Fruit fly (Drosophila melanogaster) whole organism, prepupa: Measurements from ENCODE around the gene CG13144.

ENCODE experiments used
- Blimp-1 ChIP-seq: fragments of 200-800 bp; sonication (Bioruptor generic); optimal IDR thresholded peaks from 3 replicates; lab custom pipeline; 2017; ENCODE audit warnings: missing biosample characterization, missing genetic modification characterization, mild to moderate bottlenecking, moderate library complexity, missing genetic modification reagents
- CG10631 ChIP-seq: fragments of 200-800 bp; sonication (Bioruptor generic); optimal IDR thresholded peaks from 2 replicates; lab custom pipeline; 2016; ENCODE audit warnings: missing biosample characterization, missing genetic modification characterization
- CG10669 ChIP-seq: fragments of 200-800 bp; sonication (Bioruptor generic); optimal IDR thresholded peaks from 3 replicates; lab custom pipeline; 2018; ENCODE audit warnings: missing biosample characterization, mild to moderate bottlenecking, missing genetic modification characterization, moderate library complexity
- CG11762 ChIP-seq: fragments of 200-800 bp; sonication (Bioruptor generic); optimal IDR thresholded peaks from 3 replicates; lab custom pipeline; 2016; ENCODE audit warnings: missing biosample characterization, missing genetic modification characterization; ENCODE audit not compliant: insufficient read depth
- CG11902 ChIP-seq: fragments of 200-800 bp; sonication (Bioruptor generic); optimal IDR thresholded peaks from 3 replicates; lab custom pipeline; 2016; ENCODE audit warnings: missing biosample characterization, missing genetic modification characterization
- CG1621 ChIP-seq: fragments of 200-800 bp; sonication (Bioruptor generic); optimal IDR thresholded peaks from 3 replicates; lab custom pipeline; 2018; ENCODE audit warnings: missing biosample characterization, mild to moderate bottlenecking, missing genetic modification characterization
- CG16779 ChIP-seq: fragments of 200-800 bp; sonication (Bioruptor generic); optimal IDR thresholded peaks from 3 replicates; lab custom pipeline; 2017; ENCODE audit warnings: missing biosample characterization, mild to moderate bottlenecking, missing genetic modification characterization
- CG3032 ChIP-seq: fragments of 200-800 bp; optimal IDR thresholded peaks from 2 replicates; lab custom pipeline; 2019; ENCODE audit warnings: missing biosample characterization, mild to moderate bottlenecking, missing genetic modification characterization, moderate library complexity
- CG3919 ChIP-seq: fragments of 200-800 bp; sonication (Bioruptor generic); optimal IDR thresholded peaks from 3 replicates; lab custom pipeline; 2016; ENCODE audit warnings: missing biosample characterization, missing genetic modification characterization
- CG4318 ChIP-seq: fragments of 200-800 bp; sonication (Bioruptor generic); optimal IDR thresholded peaks from 3 replicates; lab custom pipeline; 2017; ENCODE audit warnings: missing biosample characterization, mild to moderate bottlenecking, missing genetic modification characterization
- CG6792 ChIP-seq: fragments of 200-800 bp; sonication (Bioruptor generic); optimal IDR thresholded peaks from 3 replicates; lab custom pipeline; 2016; ENCODE audit warnings: missing biosample characterization, missing genetic modification characterization
- CG6854 ChIP-seq: fragments of 200-800 bp; sonication (Bioruptor generic); optimal IDR thresholded peaks from 2 replicates; lab custom pipeline; 2017; ENCODE audit warnings: missing biosample characterization, mild to moderate bottlenecking, missing genetic modification characterization
- CG7368 ChIP-seq: fragments of 200-800 bp; sonication (Bioruptor generic); optimal IDR thresholded peaks from 3 replicates; lab custom pipeline; 2016; ENCODE audit warnings: missing biosample characterization, missing genetic modification characterization
- CG8119 ChIP-seq: fragments of 200-800 bp; sonication (Bioruptor generic); IDR thresholded peaks from 3 replicates; pipeline ENCODE4 v1.3.6; 2022; ENCODE audit warnings: missing biosample characterization, missing genetic modification characterization
- Eip78C ChIP-seq: fragments of 200-800 bp; sonication (Bioruptor generic); peaks from one replicate; lab custom pipeline; 2016; ENCODE audit warnings: missing biosample characterization, missing genetic modification characterization
- Ets21C ChIP-seq: fragments of 200-800 bp; sonication (Bioruptor generic); optimal IDR thresholded peaks from 3 replicates; lab custom pipeline; 2016; ENCODE audit warnings: missing biosample characterization, missing genetic modification characterization
- Hr38 ChIP-seq: sonication (Bioruptor generic); optimal IDR thresholded peaks from 2 replicates; lab custom pipeline; 2016; ENCODE audit warnings: missing biosample characterization, missing genetic modification characterization
- Hr4 ChIP-seq: fragments of 200-800 bp; sonication (Bioruptor generic); optimal IDR thresholded peaks from 3 replicates; lab custom pipeline; 2016; ENCODE audit warnings: missing biosample characterization, missing genetic modification characterization
- OdsH ChIP-seq: fragments of 200-800 bp; sonication (Bioruptor generic); optimal IDR thresholded peaks from 3 replicates; lab custom pipeline; 2016; ENCODE audit warnings: missing biosample characterization, missing genetic modification characterization
- Smox ChIP-seq: fragments of 200-800 bp; sonication (Bioruptor generic); optimal IDR thresholded peaks from 3 replicates; lab custom pipeline; 2016; ENCODE audit warnings: missing biosample characterization, missing genetic modification characterization
- Sox102F ChIP-seq: fragments of 200-800 bp; sonication (Bioruptor generic); optimal IDR thresholded peaks from 2 replicates; lab custom pipeline; 2016; ENCODE audit warnings: missing biosample characterization, mild to moderate bottlenecking, missing genetic modification characterization
- Sox14 ChIP-seq: fragments of 200-800 bp; sonication (Bioruptor generic); optimal IDR thresholded peaks from 3 replicates; lab custom pipeline; 2016; ENCODE audit warnings: missing biosample characterization, missing genetic modification characterization
- acj6 ChIP-seq: fragments of 200-800 bp; sonication (Bioruptor generic); optimal IDR thresholded peaks from 3 replicates; lab custom pipeline; 2016; ENCODE audit warnings: missing biosample characterization, missing genetic modification characterization
- dac ChIP-seq: fragments of 200-800 bp; sonication (Bioruptor generic); optimal IDR thresholded peaks from 2 replicates; lab custom pipeline; 2017; ENCODE audit warnings: missing biosample characterization, mild to moderate bottlenecking, missing genetic modification characterization
- eg ChIP-seq: fragments of 200-800 bp; sonication (Bioruptor generic); IDR thresholded peaks from 3 replicates; pipeline ENCODE4 v1.3.6; 2022; ENCODE audit warnings: missing biosample characterization, missing genetic modification characterization
- esn ChIP-seq: fragments of 200-800 bp; sonication (Bioruptor generic); optimal IDR thresholded peaks from 2 replicates; lab custom pipeline; 2016; ENCODE audit warnings: missing biosample characterization, mild to moderate bottlenecking, missing genetic modification characterization, moderate library complexity
- fkh ChIP-seq: fragments of 200-800 bp; sonication (Bioruptor generic); optimal IDR thresholded peaks from 3 replicates; lab custom pipeline; 2017; ENCODE audit warnings: missing biosample characterization, mild to moderate bottlenecking, missing genetic modification characterization, moderate library complexity
- lz ChIP-seq: fragments of 200-800 bp; sonication (Bioruptor generic); optimal IDR thresholded peaks from 3 replicates; lab custom pipeline; 2016; ENCODE audit warnings: missing biosample characterization, missing genetic modification characterization
- spab ChIP-seq: fragments of 200-800 bp; sonication (Bioruptor generic); optimal IDR thresholded peaks from 2 replicates; lab custom pipeline; 2017; ENCODE audit warnings: missing biosample characterization, mild to moderate bottlenecking, missing genetic modification characterization, missing genetic modification reagents
- svp ChIP-seq: fragments of 200-800 bp; sonication (Bioruptor generic); peaks from one replicate; lab custom pipeline; 2016; ENCODE audit warnings: missing biosample characterization, missing genetic modification characterization
- topi ChIP-seq: fragments of 200-800 bp; sonication (Bioruptor generic); optimal IDR thresholded peaks from 3 replicates; lab custom pipeline; 2016; ENCODE audit warnings: missing biosample characterization, missing genetic modification characterization
- vri ChIP-seq: fragments of 200-800 bp; sonication (Bioruptor generic); optimal IDR thresholded peaks from 3 replicates; lab custom pipeline; 2016; ENCODE audit warnings: missing biosample characterization, mild to moderate bottlenecking, missing genetic modification characterization

CG13144 gene

DNA sequence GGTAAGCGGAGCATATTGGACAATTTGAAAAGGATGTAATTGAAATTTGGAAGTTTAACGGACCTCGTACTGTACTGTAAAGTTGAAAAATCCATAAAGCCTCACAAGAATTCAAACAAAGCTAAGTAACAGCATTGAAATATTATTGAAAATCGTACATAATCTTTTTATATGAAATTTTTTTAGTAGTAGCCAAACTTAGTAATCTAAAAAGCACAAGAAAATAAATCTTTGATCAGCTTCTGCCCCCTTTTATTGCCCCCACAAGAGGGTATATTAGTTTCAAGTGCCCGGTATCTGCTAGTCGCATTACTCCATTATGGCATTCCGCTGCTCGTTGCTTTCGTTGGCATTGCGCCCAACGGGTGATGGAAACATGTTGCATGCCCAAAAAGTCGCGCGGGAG, 24.4 kb downstream of the CG13144 start (continued):
- no peak for TF ChIP-seq Ets21C (GFP tag; lab: Kevin White, UChicago)
- TF ChIP-seq CG16779 (tag; lab: Kevin White, UChicago), result no peak
- TF ChIP-seq Hr38 (GFP tag; lab: Kevin White, UChicago), result no peak

DNA sequence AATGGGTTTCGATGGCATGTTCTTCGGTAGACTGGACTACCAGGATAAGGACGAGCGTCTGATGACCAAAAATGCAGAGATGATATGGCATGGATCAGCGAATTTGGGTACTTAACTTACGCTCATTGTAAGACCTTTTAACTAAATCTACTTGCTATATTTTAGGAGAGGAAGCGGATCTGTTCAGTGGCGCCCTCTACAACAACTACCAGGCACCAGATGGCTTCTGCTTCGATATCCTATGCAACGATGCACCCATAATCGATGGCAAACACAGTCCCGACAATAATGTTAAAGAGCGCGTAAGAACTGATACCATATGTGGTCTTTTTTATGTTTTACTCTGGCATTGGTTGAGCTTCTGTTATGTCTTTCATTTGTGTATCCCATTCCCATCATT, 32.3 kb downstream of the CG13144 start:
- no peak for TF ChIP-seq CG4318 (GFP tag; lab: Kevin White, UChicago)
- TF ChIP-seq spab, result no peak
- no peak for TF ChIP-seq CG7368 (GFP tag; lab: Kevin White, UChicago)
- no peak for TF ChIP-seq CG3919 (GFP tag; lab: Kevin White, UChicago)

DNA sequence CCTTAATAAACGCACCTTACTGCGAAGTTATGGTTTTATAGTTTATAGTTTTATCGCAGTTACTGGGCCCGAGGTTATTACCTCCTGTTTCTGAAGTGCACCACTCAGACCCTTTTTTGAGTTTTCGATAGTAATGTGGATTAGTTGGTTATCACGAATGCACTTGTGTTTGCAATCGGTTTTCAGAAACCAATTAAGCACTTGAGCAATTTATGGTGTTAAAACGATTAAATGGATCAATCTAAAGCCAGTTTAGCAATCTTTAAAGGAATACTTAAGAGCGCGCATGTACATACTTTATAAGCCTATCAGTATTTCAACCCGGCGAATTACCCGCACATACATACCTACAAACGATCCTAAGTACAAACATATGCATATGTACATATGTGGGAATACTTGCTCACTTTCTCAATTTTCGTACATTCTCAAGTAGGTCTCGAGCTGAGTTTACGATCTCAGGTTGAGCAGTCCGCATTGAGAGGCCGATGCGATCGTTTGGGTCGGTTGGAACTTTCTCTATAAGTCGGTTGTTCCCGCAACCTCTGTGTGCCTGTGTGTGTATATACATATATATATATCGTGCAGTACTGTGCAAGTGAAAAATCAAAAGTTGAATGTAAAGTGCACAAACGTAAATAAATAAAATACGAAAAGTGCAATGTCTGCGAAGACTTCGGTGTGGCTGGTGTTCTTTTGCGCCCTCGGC, 33.9 kb downstream of the CG13144 start, which contains the start of the genes LManI and LManII:
Gene LManI (minus strand): TSS at position 51 of the 709 bp plus-strand sequence.
Gene LManII (plus strand): TSS at position 468 of the 709 bp plus-strand sequence.
- no peak for TF ChIP-seq Smox
- TF ChIP-seq dac (GFP tag; lab: Kevin White, UChicago), result no peak
- TF ChIP-seq svp (GFP tag; lab: Kevin White, UChicago), result peak; percentile 72

DNA sequence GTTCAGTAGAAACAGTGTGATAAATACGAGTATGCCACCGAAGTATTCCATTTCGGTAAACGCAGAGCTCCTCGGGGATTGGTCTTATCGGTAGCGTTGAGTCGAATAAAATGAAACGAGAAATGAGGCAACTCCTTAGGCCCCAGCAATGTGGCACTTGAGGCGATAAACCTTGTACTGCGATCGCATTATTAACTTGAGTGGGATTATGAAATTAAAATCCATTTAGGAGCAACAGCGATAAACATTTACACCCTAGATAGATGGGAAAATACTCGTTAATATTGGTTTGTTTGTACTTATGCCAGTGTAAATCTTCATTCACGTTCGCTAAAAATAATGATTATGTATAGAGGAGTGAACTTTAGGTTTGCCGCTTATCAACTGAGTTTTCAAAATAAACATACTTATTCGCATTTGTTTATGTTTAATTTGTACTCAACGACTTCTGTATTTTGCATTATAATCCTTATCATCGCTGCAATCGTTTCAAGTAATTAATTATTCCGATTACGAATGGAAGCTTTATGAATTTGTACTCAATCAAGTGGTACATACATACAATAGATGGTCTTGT, 35.2 kb downstream of the CG13144 start:
- TF ChIP-seq lz (GFP tag; lab: Kevin White, UChicago) (no peak), vri (GFP tag; lab: Kevin White, UChicago) (peak; percentile 93), Eip78C (GFP tag; lab: Kevin White, UChicago) (peak; percentile 53), svp (GFP tag; lab: Kevin White, UChicago) (peak; percentile 78)

DNA sequence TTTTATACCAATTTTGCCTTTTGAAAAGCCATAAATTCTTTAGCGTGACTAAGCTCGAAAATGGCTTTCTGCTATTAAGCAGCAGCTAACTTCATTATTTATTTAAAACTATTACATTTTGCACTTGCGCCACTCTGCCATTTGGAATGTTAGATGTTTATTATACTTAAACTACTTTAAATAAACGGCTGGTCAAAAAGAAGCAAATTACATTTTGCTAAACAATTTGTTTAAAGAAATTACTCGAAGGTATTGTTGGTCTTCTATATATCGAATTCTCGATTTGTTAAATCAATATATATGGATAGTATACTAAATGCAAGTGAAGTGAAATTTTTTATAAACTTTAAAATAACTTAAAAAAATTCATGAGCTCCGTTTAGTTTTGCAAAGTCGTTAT, 39.0 kb downstream of the CG13144 start, which contains the start of gene ppk10:
Gene ppk10 (minus strand): TSS at position 101 of the 400 bp plus-strand sequence.
- TF ChIP-seq fkh (GFP tag; lab: Kevin White, UChicago) (no peak), Sox102F (GFP tag; lab: Kevin White, UChicago) (no peak), CG10669 (GFP tag; lab: Kevin White, UChicago) (no peak), Hr4 (no peak), Sox14 (GFP tag; lab: Kevin White, UChicago) (no peak), CG6854 (GFP tag; lab: Kevin White, UChicago) (no peak), Ets21C (GFP tag; lab: Kevin White, UChicago) (no peak), CG11762 (GFP tag; lab: Kevin White, UChicago) (no peak), CG8119 (GFP tag; lab: Robert Waterston, UW) (no peak)
- TF ChIP-seq, all 60 proteins: peak for 0

DNA sequence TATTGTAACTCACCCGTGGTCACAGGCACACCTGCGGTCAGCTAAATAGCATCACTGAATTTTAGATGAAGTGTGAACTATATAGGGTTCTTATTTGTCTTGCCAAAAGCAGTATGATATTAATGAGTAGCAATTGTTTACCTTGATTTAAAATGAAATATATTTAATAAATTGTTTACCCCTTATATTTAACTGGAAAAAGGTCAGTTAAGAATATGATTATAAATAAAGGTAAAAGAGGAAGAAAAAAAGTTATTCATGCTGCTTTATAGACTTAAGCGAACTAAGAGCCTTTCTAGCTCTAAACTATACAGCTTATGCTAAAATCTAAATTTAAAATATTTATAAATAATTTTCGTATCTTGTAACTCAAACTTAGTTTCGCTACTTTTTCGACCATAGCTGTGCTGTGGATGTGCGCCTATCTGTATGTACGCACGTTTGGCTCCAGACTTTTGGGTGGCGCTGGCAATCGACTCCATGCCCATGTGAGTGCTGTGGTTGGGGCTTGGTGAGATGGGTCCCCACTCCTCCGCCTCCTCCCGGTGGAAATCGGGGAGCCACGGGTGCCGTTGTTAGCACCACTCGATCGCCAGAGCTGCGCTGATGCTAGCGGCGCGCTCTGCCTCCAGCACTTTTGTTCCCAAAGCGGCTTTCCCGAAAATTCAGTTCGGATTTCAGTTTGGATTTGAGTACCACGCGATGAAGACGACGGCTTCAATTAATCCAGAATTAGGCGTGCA, 49.0 kb downstream of the CG13144 start, which contains the start of gene loh:
Gene loh (plus strand): TSS at position 487 of the 743 bp plus-strand sequence.
- TF ChIP-seq Eip78C (GFP tag; lab: Kevin White, UChicago) (peak; percentile 86), acj6 (GFP tag; lab: Kevin White, UChicago) (peak; percentile 40), fkh (GFP tag; lab: Kevin White, UChicago) (no peak), OdsH (GFP tag; lab: Kevin White, UChicago) (peak; percentile 50), Blimp-1 (peak; percentile 8), eg (GFP tag; lab: Robert Waterston, UW) (no peak), CG6792 (GFP tag; lab: Kevin White, UChicago) (peak; percentile 37), topi (GFP tag; lab: Kevin White, UChicago) (peak; percentile 35), CG3032 (tag; lab: Kevin White, UChicago) (peak; percentile 29), esn (GFP tag; lab: Kevin White, UChicago) (peak; percentile 60), CG11762 (GFP tag; lab: Kevin White, UChicago) (no peak), Hr4 (peak; percentile 32), dac (GFP tag; lab: Kevin White, UChicago) (no peak), CG11902 (GFP tag; lab: Kevin White, UChicago) (peak; percentile 13), CG1621 (tag; lab: Kevin White, UChicago) (no peak), CG3919 (GFP tag; lab: Kevin White, UChicago) (no peak), CG10631 (peak; percentile 49), lz (GFP tag; lab: Kevin White, UChicago) (peak; percentile 1)
